Fruit fly (Drosophila melanogaster) Kc167 (cell line): ENCODE results near the gene CG43147.

ENCODE experiments used
- Sin3A ChIP-seq: fragments of >200 bp; optimal IDR thresholded peaks from 2 replicates; lab custom pipeline; 2018; ENCODE audit warnings: missing external identifiers
- h ChIP-seq: fragments of >200 bp; optimal IDR thresholded peaks from 3 replicates; lab custom pipeline; 2018; ENCODE audit warnings: missing external identifiers
- insv ChIP-seq: fragments of >200 bp; optimal IDR thresholded peaks from 3 replicates; lab custom pipeline; 2018; ENCODE audit warnings: missing external identifiers
- psq ChIP-seq: fragments of >200 bp; optimal IDR thresholded peaks from 2 replicates; lab custom pipeline; 2017; ENCODE audit warnings: missing external identifiers

- TF ChIP-seq insv (lab: Kevin White, UChicago) (no peak), psq (lab: Kevin White, UChicago) (no peak), h (lab: Kevin White, UChicago) (no peak), Sin3A (lab: Kevin White, UChicago) (no peak)
Measured at dm6 chr3L:13267254-13267653, 32.7 kb downstream of the CG43147 start.
